Worm (Caenorhabditis elegans) whole organism, early embryonic: ENCODE results near the gene pdf-2.

ENCODE experiments used
- B0310.2 ChIP-seq: sonication (generic microtip); optimal IDR thresholded peaks from 2 replicates; lab custom pipeline; 2016; ENCODE audit warnings: mild to moderate bottlenecking, missing genetic modification characterization, missing compliant biosample characterization
- F13C5.2 ChIP-seq: sonication (generic microtip); optimal IDR thresholded peaks from 2 replicates; lab custom pipeline; 2017; ENCODE audit warnings: mild to moderate bottlenecking, missing genetic modification characterization, inconsistent platforms, missing compliant biosample characterization
- aly-1 ChIP-seq: sonication (generic microtip); optimal IDR thresholded peaks from 2 replicates; lab custom pipeline; 2016; ENCODE audit warnings: missing genetic modification characterization, missing compliant biosample characterization
- ama-1 ChIP-seq: fragments of 150-350 bp; optimal IDR thresholded peaks from 2 replicates; lab custom pipeline; 2014
- ceh-13 ChIP-seq: fragments of 200-800 bp; sonication (Bioruptor generic); optimal IDR thresholded peaks from 2 replicates; lab custom pipeline; 2018; ENCODE audit warnings: mild to moderate bottlenecking, missing genetic modification characterization, missing compliant biosample characterization
- ceh-36 ChIP-seq: sonication (generic microtip); optimal IDR thresholded peaks from 2 replicates; lab custom pipeline; 2016; ENCODE audit warnings: missing genetic modification characterization, inconsistent platforms, missing compliant biosample characterization
- ets-7 ChIP-seq: sonication (generic microtip); optimal IDR thresholded peaks from 2 replicates; lab custom pipeline; 2016; ENCODE audit warnings: missing genotype, missing genetic modification characterization, missing compliant biosample characterization
- flt-1 ChIP-seq: fragments of 200-800 bp; sonication (Bioruptor generic); IDR thresholded peaks from 2 replicates; pipeline ENCODE4 v1.3.6; 2022; ENCODE audit warnings: missing genetic modification characterization, missing compliant biosample characterization
- hmbx-1 ChIP-seq: sonication (generic microtip); optimal IDR thresholded peaks from 2 replicates; lab custom pipeline; 2016; ENCODE audit warnings: mild to moderate bottlenecking, missing genetic modification characterization, missing compliant biosample characterization
- hmg-4 ChIP-seq: fragments of 200-800 bp; sonication (Bioruptor generic); optimal IDR thresholded peaks from 2 replicates; lab custom pipeline; 2018; ENCODE audit warnings: mild to moderate bottlenecking, missing genetic modification characterization, missing compliant biosample characterization
- hnd-1 ChIP-seq: sonication (generic microtip); optimal IDR thresholded peaks from 2 replicates; lab custom pipeline; 2016; ENCODE audit warnings: missing genetic modification characterization, missing compliant biosample characterization
- pes-1 ChIP-seq: fragments of 200-800 bp; sonication (Bioruptor generic); IDR thresholded peaks from 2 replicates; pipeline ENCODE4 v1.3.6; 2022; ENCODE audit warnings: missing genetic modification reagents, missing genetic modification characterization, missing compliant biosample characterization
- scrt-1 ChIP-seq: fragments of 200-800 bp; sonication (Bioruptor generic); IDR thresholded peaks from 2 replicates; pipeline ENCODE4 v1.3.6; 2022; ENCODE audit warnings: missing genetic modification characterization, missing compliant biosample characterization
- sea-1 ChIP-seq: fragments of 200-800 bp; sonication (Bioruptor generic); conservative IDR thresholded peaks from 2 replicates; pipeline ENCODE4 v1.3.6; 2022; ENCODE audit warnings: missing genetic modification characterization, missing compliant biosample characterization
- tbx-11 ChIP-seq: fragments of 200-800 bp; sonication (Bioruptor generic); IDR thresholded peaks from 2 replicates; pipeline ENCODE4 v1.3.6; 2022; ENCODE audit warnings: missing genetic modification characterization, missing compliant biosample characterization
- tbx-37 ChIP-seq: fragments of 200-800 bp; sonication (Bioruptor generic); conservative IDR thresholded peaks from 2 replicates; pipeline ENCODE4 v1.3.6; 2022; ENCODE audit warnings: missing genetic modification reagents, missing genetic modification characterization, missing compliant biosample characterization
- tra-4 ChIP-seq: sonication (generic microtip); optimal IDR thresholded peaks from 2 replicates; lab custom pipeline; 2017; ENCODE audit warnings: missing genetic modification characterization, missing compliant biosample characterization

Gene pdf-2

DNA sequence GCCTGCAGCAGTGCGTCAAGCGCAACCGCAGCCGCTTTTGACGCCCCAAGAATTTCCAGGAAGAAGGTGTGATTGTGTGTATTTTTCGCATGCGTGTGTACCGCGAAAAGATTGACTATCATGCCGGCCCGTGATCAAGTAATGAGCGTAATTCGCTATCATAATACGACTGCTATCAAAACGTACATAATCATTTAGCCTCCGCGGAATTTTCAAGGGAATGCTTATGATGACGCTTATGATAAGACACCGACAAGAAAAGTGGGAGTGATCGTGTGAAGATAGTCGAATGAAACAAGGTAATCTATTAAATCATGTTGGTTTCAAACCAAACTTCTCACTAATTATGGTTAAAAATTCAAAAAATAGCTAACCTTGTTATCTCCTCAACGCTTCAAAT is 5.3 kb upstream of the pdf-2 start:
- no peak for TF ChIP-seq tbx-37 (GFP tag; lab: Robert Waterston, UW)
- TF ChIP-seq ama-1 = no peak
- no peak for TF ChIP-seq tra-4 (tag; lab: Kevin White, UChicago)
- no peak for TF ChIP-seq flt-1 (GFP tag; lab: Robert Waterston, UW)
- TF ChIP-seq pes-1 (GFP tag; lab: Robert Waterston, UW) = no peak
- no peak for TF ChIP-seq B0310.2
- TF ChIP-seq ceh-36 (tag; lab: Kevin White, UChicago) = no peak
- no peak for TF ChIP-seq hmbx-1

DNA sequence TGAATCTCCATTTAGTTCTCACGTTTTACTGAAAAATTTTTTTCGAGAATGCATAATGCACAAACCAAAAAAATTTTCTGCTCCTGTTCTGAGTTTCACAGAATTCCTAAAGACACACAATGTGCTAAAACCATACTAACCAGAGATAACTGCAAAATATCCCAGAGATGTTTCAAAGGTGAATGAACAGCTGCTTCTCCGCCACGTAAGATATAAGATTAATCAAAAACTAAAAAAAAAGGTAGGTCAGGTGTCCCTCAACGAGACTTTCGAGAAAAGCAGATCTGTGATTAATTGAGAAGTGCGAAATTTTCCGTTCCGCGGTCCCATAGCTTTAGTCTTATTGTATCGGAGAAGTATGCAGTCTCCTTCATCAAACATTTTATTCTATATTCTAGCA is 1.6 kb downstream of the pdf-2 start, which contains the start of gene F48B9.3:
F48B9.3 (plus strand) TSS at position 301 of the 400 bp plus-strand sequence.
- no peak for TF ChIP-seq ceh-36 (tag; lab: Kevin White, UChicago)
- no peak for TF ChIP-seq ama-1

DNA sequence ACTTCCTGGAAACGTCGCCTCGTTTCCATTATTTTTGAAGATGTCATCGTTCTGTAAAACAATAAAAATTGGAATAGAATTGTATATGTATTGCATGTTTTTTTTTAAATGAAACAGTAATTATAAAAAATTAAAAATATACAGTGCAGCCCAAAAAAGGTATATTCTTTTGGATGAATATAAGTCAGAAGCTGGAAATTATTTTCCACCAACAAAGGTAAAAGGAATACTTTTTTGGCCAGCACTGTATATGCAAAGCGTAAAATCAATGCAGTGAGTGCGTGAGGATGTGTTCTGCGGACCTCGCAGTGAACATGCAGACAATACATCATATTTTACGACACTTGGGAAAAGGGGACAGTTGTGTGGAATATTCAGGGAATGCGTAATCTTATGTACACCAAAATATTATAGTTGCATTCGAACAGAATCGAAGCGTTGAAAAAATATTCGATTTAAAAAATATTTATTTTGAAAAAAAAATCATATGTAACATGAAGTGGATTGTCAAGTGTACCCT is 13.2 kb downstream of the pdf-2 start, which contains the start of gene F48B9.8:
F48B9.8 (minus strand) TSS at position 51 of the 520 bp plus-strand sequence.
- TF ChIP-seq flt-1 (GFP tag; lab: Robert Waterston, UW) (no peak), tbx-11 (GFP tag; lab: Robert Waterston, UW) (no peak), sea-1 (no peak), ceh-36 (tag; lab: Kevin White, UChicago) (no peak), ceh-13 (GFP tag; lab: Kevin White, UChicago) (no peak), F13C5.2 (tag; lab: Kevin White, UChicago) (no peak), hmbx-1 (no peak), aly-1 (tag; lab: Kevin White, UChicago) (no peak), scrt-1 (no peak), hnd-1 (tag; lab: Kevin White, UChicago) (no peak), pes-1 (GFP tag; lab: Robert Waterston, UW) (no peak), tra-4 (tag; lab: Kevin White, UChicago) (no peak)

DNA sequence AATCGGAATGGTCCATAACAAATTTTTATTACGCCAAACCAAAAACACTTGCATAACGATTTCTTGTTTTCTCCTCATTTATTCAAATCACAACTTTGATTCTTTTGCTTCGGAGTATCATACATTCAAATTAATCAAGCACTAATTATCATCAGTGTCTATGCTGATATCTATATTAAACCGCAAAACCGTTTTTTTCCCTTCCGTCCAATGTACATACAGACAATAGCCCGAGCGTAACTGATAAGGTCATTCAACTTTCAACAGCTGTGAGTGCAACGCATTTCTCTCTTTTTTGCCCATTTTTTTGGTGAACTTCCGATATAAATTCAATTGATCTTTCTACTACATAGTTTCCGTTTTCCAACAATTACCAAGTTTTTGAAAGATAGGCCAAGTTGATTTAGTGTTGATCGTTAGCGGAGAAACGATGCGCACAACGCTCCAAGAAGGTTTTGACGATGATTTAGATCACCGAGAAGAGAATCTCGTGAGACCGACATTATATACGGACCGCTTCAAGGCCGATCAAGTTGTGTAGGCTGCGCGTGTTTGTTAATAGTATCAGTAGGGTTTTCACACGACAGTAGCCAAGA is 14.6 kb downstream of the pdf-2 start:
- no peak for TF ChIP-seq hmbx-1
- no peak for TF ChIP-seq tbx-11 (GFP tag; lab: Robert Waterston, UW)
- TF ChIP-seq ceh-13 (GFP tag; lab: Kevin White, UChicago) = no peak
- no peak for TF ChIP-seq hnd-1 (tag; lab: Kevin White, UChicago)
- TF ChIP-seq tbx-37 (GFP tag; lab: Robert Waterston, UW) = no peak
- no peak for TF ChIP-seq hmg-4 (GFP tag; lab: Kevin White, UChicago)
- TF ChIP-seq pes-1 (GFP tag; lab: Robert Waterston, UW) = no peak
- TF ChIP-seq scrt-1 = no peak
- TF ChIP-seq ama-1 = no peak
- no peak for TF ChIP-seq B0310.2
- no peak for TF ChIP-seq aly-1 (tag; lab: Kevin White, UChicago)
- TF ChIP-seq F13C5.2 (tag; lab: Kevin White, UChicago) = no peak
- TF ChIP-seq ets-7 = no peak

DNA sequence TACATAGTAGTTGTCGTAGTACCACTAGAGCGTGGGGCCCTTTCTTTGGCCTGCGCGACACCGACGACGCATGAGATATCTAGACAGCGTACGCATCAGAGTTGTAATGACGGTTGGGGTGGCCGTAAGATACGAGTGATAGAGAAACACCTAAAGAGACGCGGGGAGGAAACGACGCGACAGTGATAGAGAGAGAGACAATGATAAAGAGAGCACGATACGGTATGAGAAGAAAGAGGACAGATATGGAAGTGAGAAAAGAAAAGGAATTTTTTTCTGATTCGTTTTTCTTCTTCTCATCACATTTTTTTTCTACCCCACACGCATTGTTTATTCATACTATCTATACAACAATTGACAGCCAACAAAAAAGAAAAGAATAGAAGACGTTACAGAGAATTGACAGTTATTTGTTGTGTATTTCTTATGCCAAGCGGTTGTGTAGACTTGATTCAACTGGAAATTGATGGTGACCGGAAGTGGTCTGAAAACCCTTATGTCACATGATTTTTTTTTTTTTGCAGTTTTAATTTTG is 15.3 kb downstream of the pdf-2 start:
- TF ChIP-seq tra-4 (tag; lab: Kevin White, UChicago) = no peak
- TF ChIP-seq flt-1 (GFP tag; lab: Robert Waterston, UW) = no peak
- TF ChIP-seq B0310.2 = no peak
- TF ChIP-seq F13C5.2 (tag; lab: Kevin White, UChicago) = no peak
- no peak for TF ChIP-seq ama-1
- TF ChIP-seq ceh-13 (GFP tag; lab: Kevin White, UChicago) = no peak
- no peak for TF ChIP-seq hmbx-1
- no peak for TF ChIP-seq hnd-1 (tag; lab: Kevin White, UChicago)
- no peak for TF ChIP-seq ceh-36 (tag; lab: Kevin White, UChicago)
- TF ChIP-seq aly-1 (tag; lab: Kevin White, UChicago) = no peak

DNA sequence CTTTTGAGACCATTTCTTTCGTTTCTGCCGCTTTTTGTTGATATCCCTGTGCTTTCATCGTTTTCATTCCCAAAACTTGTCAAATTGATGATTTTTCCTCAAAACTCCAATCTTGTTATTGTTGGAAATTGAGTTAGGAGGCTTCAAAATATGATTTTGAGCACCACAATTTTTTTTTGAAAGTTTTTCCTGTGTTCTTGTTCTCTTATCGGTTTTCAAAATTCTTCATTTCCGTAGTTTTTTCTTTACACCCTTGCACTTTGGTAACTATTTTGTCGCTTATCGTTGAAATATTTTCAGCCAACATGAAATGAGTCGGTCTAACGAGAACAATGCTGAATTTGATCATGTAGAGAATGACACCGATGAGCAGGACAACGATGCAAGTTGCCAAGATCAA is 17.4 kb downstream of the pdf-2 start, which contains the start of gene F48B9.1:
F48B9.1 (plus strand) TSS at position 301 of the 400 bp plus-strand sequence.
- TF ChIP-seq ama-1 (no peak), aly-1 (tag; lab: Kevin White, UChicago) (no peak), ceh-13 (GFP tag; lab: Kevin White, UChicago) (no peak), scrt-1 (no peak), hmbx-1 (no peak), tbx-37 (GFP tag; lab: Robert Waterston, UW) (no peak), tbx-11 (GFP tag; lab: Robert Waterston, UW) (no peak), hmg-4 (GFP tag; lab: Kevin White, UChicago) (no peak), pes-1 (GFP tag; lab: Robert Waterston, UW) (no peak)

DNA sequence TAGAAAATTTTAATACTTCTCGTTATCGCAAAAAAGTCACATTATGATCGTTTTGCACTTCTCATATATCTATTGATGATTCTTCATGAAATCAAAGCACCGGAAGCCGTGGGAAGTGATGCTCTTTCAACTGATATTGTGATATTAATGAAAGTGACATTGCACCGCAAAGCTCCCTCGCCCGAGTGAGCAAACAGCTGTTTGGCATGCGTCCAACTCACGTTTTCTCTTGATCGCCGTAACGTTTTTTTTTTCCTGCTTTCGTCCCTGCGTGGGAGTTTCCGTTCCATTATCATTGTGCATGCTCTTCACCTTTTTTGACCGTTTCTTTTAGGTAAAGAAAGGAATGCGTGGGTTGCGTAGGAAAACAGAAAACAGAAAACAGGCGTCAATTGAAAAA is 25.7 kb downstream of the pdf-2 start:
- no peak for TF ChIP-seq tbx-11 (GFP tag; lab: Robert Waterston, UW)
- TF ChIP-seq pes-1 (GFP tag; lab: Robert Waterston, UW) = no peak
- no peak for TF ChIP-seq flt-1 (GFP tag; lab: Robert Waterston, UW)

DNA sequence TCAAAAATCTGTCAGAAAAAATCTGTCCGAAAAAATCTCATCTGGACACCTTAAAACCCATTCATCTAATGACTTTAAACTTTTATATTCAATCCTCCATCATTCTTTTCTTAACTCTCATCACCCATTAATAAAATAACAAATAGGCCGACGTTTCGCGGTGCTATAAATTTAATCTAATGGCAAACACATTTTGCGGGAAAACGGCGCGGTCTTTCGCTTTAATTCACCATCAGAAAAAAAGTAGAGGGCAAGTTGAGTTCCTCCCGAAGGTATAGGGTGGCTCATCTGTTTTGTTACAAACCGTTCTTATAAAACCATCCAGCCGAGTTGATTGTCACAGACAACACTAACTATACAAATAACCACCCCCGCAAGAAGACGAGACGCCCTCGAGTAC is 27.6 kb downstream of the pdf-2 start:
- TF ChIP-seq tra-4 (tag; lab: Kevin White, UChicago) (no peak), ceh-36 (tag; lab: Kevin White, UChicago) (no peak), F13C5.2 (tag; lab: Kevin White, UChicago) (no peak), scrt-1 (no peak), hmbx-1 (no peak), pes-1 (GFP tag; lab: Robert Waterston, UW) (no peak), sea-1 (no peak), aly-1 (tag; lab: Kevin White, UChicago) (no peak), hnd-1 (tag; lab: Kevin White, UChicago) (no peak), B0310.2 (no peak)
